Worm (Caenorhabditis elegans) whole organism, L4 larva: ENCODE measurements around the gene nhr-102.

Source experiments
- nhr-76 ChIP-seq: fragments of 150-350 bp; optimal IDR thresholded peaks from 2 replicates; lab custom pipeline; 2014; ENCODE audit warnings: missing biosample characterization, missing genetic modification characterization
- skn-1 ChIP-seq: fragments of 150-350 bp; optimal IDR thresholded peaks from 2 replicates; lab custom pipeline; 2014; ENCODE audit warnings: missing biosample characterization, missing genetic modification characterization
- ztf-11 ChIP-seq: fragments of 150-350 bp; optimal IDR thresholded peaks from 2 replicates; lab custom pipeline; 2014; ENCODE audit warnings: missing biosample characterization, missing genetic modification characterization

ce11 chrV:15885967-15886366, 9.8 kb upstream of the nhr-102 start, which contains the start of gene T06C12.9:
- no peak for TF ChIP-seq ztf-11 (tag; lab: Kevin White, UChicago)
- no peak for TF ChIP-seq skn-1 (tag; lab: Kevin White, UChicago)
- no peak for TF ChIP-seq nhr-76
